Worm (Caenorhabditis elegans) whole organism, young adult: ENCODE measurements around the gene wrt-3.

ENCODE experiments used
- B0261.1 ChIP-seq: sonication (generic microtip); optimal IDR thresholded peaks from 2 replicates; lab custom pipeline; 2016; ENCODE audit warnings: mild to moderate bottlenecking, missing genetic modification characterization, moderate library complexity, missing compliant biosample characterization
- C06A6.2 ChIP-seq: fragments of 200-800 bp; sonication (Bioruptor generic); conservative IDR thresholded peaks from 2 replicates; pipeline ENCODE4 v1.3.6; 2022; ENCODE audit warnings: missing genetic modification characterization, missing compliant biosample characterization
- F37B4.10 ChIP-seq: fragments of 200-800 bp; sonication (Bioruptor generic); IDR thresholded peaks from 2 replicates; pipeline ENCODE4 v1.3.6; 2022; ENCODE audit warnings: missing genetic modification characterization, missing compliant biosample characterization
- F49E8.2 ChIP-seq: sonication (generic microtip); optimal IDR thresholded peaks from 3 replicates; lab custom pipeline; 2017; ENCODE audit warnings: missing genetic modification characterization, mild to moderate bottlenecking, missing compliant biosample characterization, antibody characterized with exemption, moderate library complexity; ENCODE audit not compliant: insufficient read depth
- F55B11.4 ChIP-seq: sonication (generic microtip); optimal IDR thresholded peaks from 2 replicates; lab custom pipeline; 2016; ENCODE audit warnings: missing compliant biosample characterization, missing genetic modification characterization, borderline replicate concordance; ENCODE audit not compliant: insufficient read depth
- Y56A3A.18 ChIP-seq: fragments of 200-800 bp; sonication (Bioruptor generic); IDR thresholded peaks from 2 replicates; pipeline ENCODE4 v1.3.6; 2022; ENCODE audit warnings: missing genetic modification reagents, missing genetic modification characterization, missing compliant biosample characterization
- Y67H2A.10 ChIP-seq: fragments of 200-800 bp; sonication (Bioruptor generic); conservative IDR thresholded peaks from 2 replicates; pipeline ENCODE4 v1.3.6; 2022; ENCODE audit warnings: missing genetic modification reagents, missing genetic modification characterization, missing compliant biosample characterization
- Y95B8A.8 ChIP-seq: fragments of 200-800 bp; sonication (Bioruptor generic); IDR thresholded peaks from 2 replicates; pipeline ENCODE4 v1.3.6; 2022; ENCODE audit warnings: missing genetic modification reagents, missing genetic modification characterization, missing compliant biosample characterization
- attf-3 ChIP-seq: fragments of 200-800 bp; sonication (Bioruptor generic); conservative IDR thresholded peaks from 2 replicates; pipeline ENCODE4 v1.3.6; 2022; ENCODE audit warnings: missing genetic modification reagents, missing genetic modification characterization, missing compliant biosample characterization
- bed-2 ChIP-seq: fragments of 200-800 bp; sonication (Bioruptor generic); IDR thresholded peaks from 2 replicates; pipeline ENCODE4 v1.3.6; 2022; ENCODE audit warnings: missing genetic modification reagents, missing genetic modification characterization, missing compliant biosample characterization
- cebp-2 ChIP-seq: fragments of 200-800 bp; sonication (Bioruptor generic); IDR thresholded peaks from 2 replicates; pipeline ENCODE4 v1.3.6; 2022; ENCODE audit warnings: missing genetic modification characterization, missing compliant biosample characterization
- ceh-40 ChIP-seq: fragments of 200-800 bp; sonication (Bioruptor generic); IDR thresholded peaks from 2 replicates; pipeline ENCODE4 v1.3.6; 2022; ENCODE audit warnings: missing genetic modification characterization, missing compliant biosample characterization
- ceh-91 ChIP-seq: fragments of 200-800 bp; sonication (Bioruptor generic); IDR thresholded peaks from 2 replicates; pipeline ENCODE4 v1.3.6; 2022; ENCODE audit warnings: missing genetic modification reagents, missing genetic modification characterization, missing compliant biosample characterization
- dpl-1 ChIP-seq: fragments of 150-350 bp; optimal IDR thresholded peaks from 2 replicates; lab custom pipeline; 2014; ENCODE audit warnings: missing biosample characterization, missing genetic modification reagents, missing genetic modification characterization
- efl-1 ChIP-seq: fragments of 150-350 bp; optimal IDR thresholded peaks from 2 replicates; lab custom pipeline; 2014; ENCODE audit warnings: missing biosample characterization, missing genetic modification reagents, missing genetic modification characterization
- egl-18 ChIP-seq: fragments of 200-800 bp; sonication (Bioruptor generic); IDR thresholded peaks from 2 replicates; pipeline ENCODE4 v1.3.6; 2022; ENCODE audit warnings: missing genetic modification reagents, missing genetic modification characterization, missing compliant biosample characterization
- him-1 ChIP-seq: sonication (generic microtip); optimal IDR thresholded peaks from 2 replicates; lab custom pipeline; 2016; ENCODE audit warnings: missing genotype, missing genetic modification reagents, missing genetic modification characterization, missing compliant biosample characterization
- hmg-1.2 ChIP-seq: fragments of 200-800 bp; sonication (Bioruptor generic); IDR thresholded peaks from 2 replicates; pipeline ENCODE4 v1.3.6; 2022; ENCODE audit warnings: missing genetic modification reagents, missing genetic modification characterization, missing compliant biosample characterization
- hrde-1 ChIP-seq: sonication (generic microtip); optimal IDR thresholded peaks from 2 replicates; lab custom pipeline; 2016; ENCODE audit warnings: missing genetic modification characterization, mild to moderate bottlenecking, missing compliant biosample characterization, moderate library complexity, missing genotype, missing genetic modification reagents, borderline replicate concordance
- lin-35 ChIP-seq, 3 experiments: fragments of 150-350 bp in 2 of 3; sonication (generic microtip) in 1 of 3; optimal IDR thresholded peaks; 2 replicates each; lab custom pipeline; 2014 to 2018; ENCODE audit warnings: missing biosample characterization in 3 of 3, missing genetic modification characterization in 3 of 3, missing genetic modification reagents in 3 of 3
- lin-54 ChIP-seq: fragments of 200-800 bp; sonication (Bioruptor generic); optimal IDR thresholded peaks from 2 replicates; lab custom pipeline; 2018; ENCODE audit warnings: mild to moderate bottlenecking, missing genetic modification characterization, missing compliant biosample characterization
- mxl-1 ChIP-seq: sonication (generic microtip); optimal IDR thresholded peaks from 2 replicates; lab custom pipeline; 2016; ENCODE audit warnings: missing genetic modification characterization, missing compliant biosample characterization
- nhr-27 ChIP-seq: fragments of 200-800 bp; sonication (Bioruptor generic); optimal IDR thresholded peaks from 2 replicates; lab custom pipeline; 2018; ENCODE audit warnings: mild to moderate bottlenecking, missing genetic modification characterization, moderate library complexity, missing compliant biosample characterization
- rcor-1 ChIP-seq: fragments of 200-800 bp; sonication (Bioruptor generic); IDR thresholded peaks from 2 replicates; pipeline ENCODE4 v1.3.6; 2022; ENCODE audit warnings: missing genetic modification reagents, missing genetic modification characterization, missing compliant biosample characterization
- rpc-1 ChIP-seq, 2 experiments: fragments of 150-350 bp in 1 of 2; sonication (generic microtip) in 1 of 2; optimal IDR thresholded peaks; 2 replicates each; lab custom pipeline; 2014 to 2018; ENCODE audit warnings: missing biosample characterization in 1 of 2, missing genetic modification characterization in 1 of 2, missing genetic modification reagents in 1 of 2, missing genotype in 1 of 2
- snpc-1.1 ChIP-seq: sonication (generic microtip); optimal IDR thresholded peaks from 2 replicates; lab custom pipeline; 2017; ENCODE audit warnings: missing genetic modification characterization, mild to moderate bottlenecking, missing compliant biosample characterization, antibody characterized with exemption, moderate library complexity, missing genotype, missing genetic modification reagents; ENCODE audit not compliant: insufficient read depth
- snpc-4 ChIP-seq, 5 experiments: fragments of 150-350 bp in 1 of 5; sonication (generic microtip) in 4 of 5; optimal IDR thresholded peaks; 2 replicates each; lab custom pipeline; 2014 to 2018; ENCODE audit warnings: missing genetic modification characterization in 5 of 5, missing biosample characterization in 3 of 5, antibody characterized with exemption in 2 of 5, mild to moderate bottlenecking in 2 of 5, missing compliant biosample characterization in 2 of 5, missing genotype in 2 of 5, moderate library complexity in 2 of 5, missing genetic modification reagents in 1 of 5
- somi-1 ChIP-seq: fragments of 200-800 bp; sonication (Bioruptor generic); optimal IDR thresholded peaks from 2 replicates; lab custom pipeline; 2018; ENCODE audit warnings: mild to moderate bottlenecking, missing genetic modification characterization, missing compliant biosample characterization
- tbp1 ChIP-seq: fragments of 200-800 bp; sonication (Bioruptor generic); optimal IDR thresholded peaks from 2 replicates; lab custom pipeline; 2018; ENCODE audit warnings: mild to moderate bottlenecking, missing genetic modification characterization, missing compliant biosample characterization
- unc-62 ChIP-seq: fragments of 150-350 bp; optimal IDR thresholded peaks from 2 replicates; lab custom pipeline; 2014; ENCODE audit warnings: missing biosample characterization, missing genetic modification reagents, missing genetic modification characterization
- xnd-1 ChIP-seq: sonication (generic microtip); optimal IDR thresholded peaks from 2 replicates; lab custom pipeline; 2016; ENCODE audit warnings: missing genotype, missing genetic modification reagents, missing genetic modification characterization, missing compliant biosample characterization
- ztf-26 ChIP-seq: sonication (generic microtip); optimal IDR thresholded peaks from 2 replicates; lab custom pipeline; 2017; ENCODE audit warnings: missing genetic modification characterization, missing compliant biosample characterization
- ztf-3 ChIP-seq: fragments of 200-800 bp; sonication (Bioruptor generic); optimal IDR thresholded peaks from 2 replicates; lab custom pipeline; 2018; ENCODE audit warnings: mild to moderate bottlenecking, missing genetic modification characterization, missing compliant biosample characterization
- ztf-6 ChIP-seq: fragments of 200-800 bp; sonication (Bioruptor generic); IDR thresholded peaks from 2 replicates; pipeline ENCODE4 v1.3.6; 2022; ENCODE audit warnings: missing genetic modification reagents, missing genetic modification characterization, missing compliant biosample characterization

wrt-3 gene

DNA sequence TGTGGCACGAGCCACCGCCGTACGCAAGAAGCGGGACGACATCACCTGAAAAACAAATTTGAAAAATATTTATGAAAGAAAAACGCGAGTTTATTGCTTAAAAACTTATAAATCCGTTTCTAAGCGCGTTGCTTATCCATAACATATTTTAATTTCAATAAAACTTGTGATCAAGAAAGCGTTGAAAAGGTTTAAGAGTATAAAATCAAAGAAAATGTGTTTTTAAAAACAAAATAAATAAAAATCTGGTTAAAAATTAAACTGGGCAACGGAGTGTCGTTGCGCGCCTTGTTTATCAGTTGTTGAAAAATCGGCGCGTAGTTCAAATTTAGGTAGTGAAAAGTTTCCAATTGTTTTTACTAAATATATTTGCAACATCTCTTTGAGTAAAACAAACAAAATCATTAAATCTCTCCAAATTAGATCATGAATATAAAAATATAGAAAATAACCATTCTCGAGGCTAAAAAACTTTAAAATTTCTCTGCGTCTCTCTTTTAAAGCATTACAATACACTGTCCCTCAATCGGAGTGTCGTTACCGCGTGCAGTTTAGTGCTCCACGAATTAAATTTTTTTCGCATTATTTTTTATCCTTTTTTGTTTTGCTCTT, 47.7 kb upstream of the wrt-3 start, which contains the start of gene ndua-5:
Gene ndua-5 (minus strand): TSS at position 51 of the 612 bp plus-strand sequence.
- TF ChIP-seq hmg-1.2 (GFP tag; lab: Robert Waterston, UW): peak; percentile 81
- TF ChIP-seq C06A6.2 (GFP tag; lab: Robert Waterston, UW): no peak
- no peak for TF ChIP-seq cebp-2
- no peak for TF ChIP-seq unc-62
- no peak for TF ChIP-seq rpc-1 (optimal IDR thresholded peaks at IDR 0.05; lab: Kevin White, UChicago)
- no peak for TF ChIP-seq rpc-1 (tag; optimal IDR thresholded peaks at IDR 0.05; lab: Kevin White, UChicago)
- no peak for TF ChIP-seq hrde-1
- no peak for TF ChIP-seq somi-1 (GFP tag; lab: Kevin White, UChicago)
- TF ChIP-seq snpc-4 (GFP tag; optimal IDR thresholded peaks at IDR 0.05; lab: Kevin White, UChicago): no peak
- TF ChIP-seq snpc-4 (tag; optimal IDR thresholded peaks at IDR 0.05; lab: Kevin White, UChicago): peak in 2 of 4 experiments; percentile 10 to 62
- no peak for TF ChIP-seq nhr-27
- no peak for TF ChIP-seq F37B4.10
- no peak for TF ChIP-seq egl-18 (GFP tag; lab: Robert Waterston, UW)
- TF ChIP-seq ztf-6 (GFP tag; lab: Robert Waterston, UW): no peak
- no peak for TF ChIP-seq him-1 (tag; lab: Kevin White, UChicago)
- no peak for TF ChIP-seq ztf-3 (GFP tag; lab: Kevin White, UChicago)
- TF ChIP-seq efl-1 (GFP tag; lab: Kevin White, UChicago): peak; percentile 56
- peak; percentile 80 for TF ChIP-seq lin-54 (GFP tag; lab: Kevin White, UChicago)
- peak in 1 of 3 experiments; percentile 61 for TF ChIP-seq lin-35 (GFP tag; optimal IDR thresholded peaks at IDR 0.05; lab: Kevin White, UChicago)
- TF ChIP-seq Y67H2A.10 (GFP tag; lab: Robert Waterston, UW): no peak
- no peak for TF ChIP-seq B0261.1
- TF ChIP-seq attf-3 (GFP tag; lab: Robert Waterston, UW): peak; percentile 93
- TF ChIP-seq F55B11.4 (tag; lab: Kevin White, UChicago): no peak
- no peak for TF ChIP-seq ceh-40 (GFP tag; lab: Robert Waterston, UW)
- TF ChIP-seq tbp1 (GFP tag; lab: Kevin White, UChicago): no peak
- no peak for TF ChIP-seq rcor-1 (GFP tag; lab: Robert Waterston, UW)
- peak; percentile 53 for TF ChIP-seq dpl-1
- no peak for TF ChIP-seq xnd-1 (tag; lab: Kevin White, UChicago)
- TF ChIP-seq, all 124 proteins: peak for 7

DNA sequence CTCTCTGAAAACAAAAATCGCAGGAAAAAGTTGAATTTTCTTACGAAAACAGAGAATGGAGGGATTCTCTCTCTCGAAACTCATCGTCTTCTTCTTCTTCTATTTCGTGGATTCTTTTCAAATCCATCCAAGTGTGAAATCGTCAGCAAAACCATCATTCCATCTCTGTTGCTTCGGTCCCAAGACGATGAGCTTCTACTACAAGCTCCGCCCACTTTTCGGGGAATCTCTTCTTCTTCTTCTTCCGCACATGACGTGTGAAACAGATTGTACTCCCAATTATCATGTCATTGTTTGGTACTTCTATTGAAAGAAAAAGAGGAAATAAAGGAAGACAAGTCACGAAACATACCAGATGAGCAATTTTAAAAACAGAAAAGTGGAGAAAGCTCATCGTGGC, 45.9 kb upstream of the wrt-3 start:
- no peak for TF ChIP-seq F49E8.2 (tag; lab: Kevin White, UChicago)
- no peak for TF ChIP-seq snpc-1.1
- TF ChIP-seq, all 124 proteins: peak for 0

DNA sequence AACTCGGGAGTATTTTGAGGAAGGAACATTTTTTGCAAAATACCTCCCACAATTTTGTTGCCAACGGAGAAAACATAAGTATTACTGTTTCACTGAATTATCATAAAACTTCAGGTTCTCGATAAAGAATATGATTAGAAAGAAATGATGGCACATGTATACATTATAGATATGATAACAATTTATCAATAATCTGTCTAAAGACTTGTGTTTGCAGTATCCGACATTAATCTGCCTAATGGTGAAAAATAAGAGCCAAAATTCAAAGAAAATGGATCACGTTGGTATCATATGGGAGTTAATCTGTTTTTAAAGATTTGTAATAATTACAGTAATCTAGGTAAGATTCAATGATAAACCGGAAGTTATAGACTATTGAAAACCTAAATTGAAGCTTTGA, 43.4 kb upstream of the wrt-3 start:
- no peak for TF ChIP-seq Y56A3A.18 (GFP tag; lab: Robert Waterston, UW)
- no peak for TF ChIP-seq bed-2
- TF ChIP-seq Y95B8A.8: no peak
- no peak for TF ChIP-seq ceh-91 (GFP tag; lab: Robert Waterston, UW)
- TF ChIP-seq lin-54 (GFP tag; lab: Kevin White, UChicago): no peak

DNA sequence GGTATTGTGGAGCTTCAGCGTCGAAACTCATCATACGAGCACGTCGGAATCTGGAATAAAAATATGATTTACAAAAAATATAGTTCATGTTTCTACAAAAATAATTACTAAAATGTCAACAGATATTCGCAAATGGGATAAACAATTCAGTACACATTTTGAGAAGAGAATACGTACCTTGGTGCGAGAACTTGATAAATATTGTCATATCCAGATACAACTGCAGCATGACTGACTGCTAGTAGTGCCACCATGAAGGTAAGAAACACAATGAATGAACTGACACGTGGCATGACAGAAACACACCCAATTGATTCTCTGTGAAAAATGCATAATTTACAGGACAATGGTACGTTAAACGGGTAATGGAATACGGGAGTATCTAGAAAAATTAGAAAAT, 41.4 kb upstream of the wrt-3 start, which contains the start of gene nlp-35:
Gene nlp-35 (minus strand): TSS at position 319 of the 400 bp plus-strand sequence.
- no peak for TF ChIP-seq Y56A3A.18 (GFP tag; lab: Robert Waterston, UW)
- no peak for TF ChIP-seq mxl-1 (tag; lab: Kevin White, UChicago)
- peak; percentile 40 for TF ChIP-seq ztf-26 (tag; lab: Kevin White, UChicago)
